Worm (Caenorhabditis elegans): ENCODE results near the gene C27F2.9.

DNA sequence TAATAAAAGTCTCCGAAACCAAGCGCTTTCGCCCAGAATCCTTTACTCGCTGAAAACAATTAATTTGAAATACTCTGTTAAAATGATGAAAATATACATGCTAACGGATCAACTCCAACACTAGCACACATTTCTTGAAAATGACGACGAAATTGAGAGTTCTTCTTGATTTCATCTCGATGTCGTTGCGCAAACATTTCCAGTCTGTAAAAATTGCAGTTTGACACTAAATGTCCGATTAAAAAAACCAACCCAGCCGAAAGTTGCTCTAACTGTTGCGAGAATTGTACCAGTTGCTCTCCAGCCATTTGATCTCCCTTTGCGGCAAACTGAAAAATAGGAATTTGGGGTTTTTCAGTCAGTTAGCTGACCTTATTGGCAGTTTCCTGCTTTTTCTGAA lies 1.6 kb downstream of the C27F2.9 start:
- TF ChIP-seq nhr-76 (tag; optimal IDR thresholded peaks at IDR 0.05) (no peak), unc-62 (GFP tag; optimal IDR thresholded peaks at IDR 0.05) (no peak), mls-2 (tag; optimal IDR thresholded peaks at IDR 0.05) (no peak), lsy-2 (tag; optimal IDR thresholded peaks at IDR 0.05) (no peak)

All from whole organism, mixed stage, embryonic.